Worm (Caenorhabditis elegans) whole organism, mixed stage, embryonic: ENCODE data around the gene dna-2.

Experiments
- M03D4.4 ChIP-seq: sonication (generic microtip); optimal IDR thresholded peaks from 2 replicates; lab custom pipeline; 2017; ENCODE audit warnings: mild to moderate bottlenecking, missing genetic modification characterization, missing compliant biosample characterization
- bed-3 ChIP-seq: fragments of 200-800 bp; sonication (Bioruptor generic); optimal IDR thresholded peaks from 3 replicates; lab custom pipeline; 2018; ENCODE audit warnings: mild to moderate bottlenecking, missing genetic modification characterization, moderate library complexity, missing compliant biosample characterization
- blmp-1 ChIP-seq: fragments of 150-350 bp; optimal IDR thresholded peaks from 2 replicates; lab custom pipeline; 2014; ENCODE audit warnings: missing biosample characterization, missing genetic modification characterization
- ceh-39 ChIP-seq: fragments of 150-350 bp; optimal IDR thresholded peaks from 2 replicates; lab custom pipeline; 2014; ENCODE audit warnings: missing biosample characterization, missing genetic modification characterization
- ceh-43 ChIP-seq: fragments of 200-800 bp; sonication (Bioruptor generic); optimal IDR thresholded peaks from 2 replicates; lab custom pipeline; 2018; ENCODE audit warnings: mild to moderate bottlenecking, missing genetic modification characterization, moderate library complexity, missing compliant biosample characterization
- ceh-83 ChIP-seq: fragments of 200-800 bp; sonication (Bioruptor generic); optimal IDR thresholded peaks from 2 replicates; lab custom pipeline; 2018; ENCODE audit warnings: mild to moderate bottlenecking, missing genetic modification characterization, missing compliant biosample characterization
- ces-1 ChIP-seq: fragments of 150-350 bp; optimal IDR thresholded peaks from 2 replicates; lab custom pipeline; 2014; ENCODE audit warnings: missing biosample characterization, missing genetic modification reagents, missing genetic modification characterization
- cnd-1 ChIP-seq: fragments of 200-800 bp; sonication (Bioruptor generic); optimal IDR thresholded peaks from 2 replicates; lab custom pipeline; 2018; ENCODE audit warnings: mild to moderate bottlenecking, missing genetic modification characterization, missing compliant biosample characterization
- elt-1 ChIP-seq: sonication (generic microtip); optimal IDR thresholded peaks from 2 replicates; lab custom pipeline; 2017; ENCODE audit warnings: missing genetic modification characterization, mild to moderate bottlenecking, missing compliant biosample characterization, antibody characterized with exemption, moderate library complexity, borderline replicate concordance; ENCODE audit not compliant: insufficient read depth
- elt-3 ChIP-seq: fragments of 150-350 bp; optimal IDR thresholded peaks from 2 replicates; lab custom pipeline; 2014; ENCODE audit warnings: missing biosample characterization, missing genetic modification characterization
- flh-1 ChIP-seq: fragments of 200-800 bp; sonication (Bioruptor generic); optimal IDR thresholded peaks from 2 replicates; lab custom pipeline; 2018; ENCODE audit warnings: mild to moderate bottlenecking, missing genetic modification characterization, moderate library complexity, missing compliant biosample characterization
- ham-2 ChIP-seq: fragments of 200-800 bp; sonication (Bioruptor generic); optimal IDR thresholded peaks from 2 replicates; lab custom pipeline; 2018; ENCODE audit warnings: mild to moderate bottlenecking, missing genetic modification characterization, missing compliant biosample characterization
- hlh-1 ChIP-seq: fragments of 150-350 bp; optimal IDR thresholded peaks from 2 replicates; lab custom pipeline; 2014; ENCODE audit warnings: missing biosample characterization, missing genetic modification reagents, missing genetic modification characterization
- lin-13 ChIP-seq: fragments of 150-350 bp; optimal IDR thresholded peaks from 2 replicates; lab custom pipeline; 2014; ENCODE audit warnings: missing biosample characterization, missing genetic modification characterization
- lin-32 ChIP-seq: fragments of 200-800 bp; sonication (Bioruptor generic); optimal IDR thresholded peaks from 2 replicates; lab custom pipeline; 2018; ENCODE audit warnings: mild to moderate bottlenecking, missing genetic modification characterization, missing compliant biosample characterization
- lsy-2 ChIP-seq: fragments of 150-350 bp; optimal IDR thresholded peaks from 2 replicates; lab custom pipeline; 2014; ENCODE audit warnings: missing biosample characterization, missing genetic modification characterization
- mab-5 ChIP-seq: fragments of 150-350 bp; optimal IDR thresholded peaks from 2 replicates; lab custom pipeline; 2014; ENCODE audit warnings: missing biosample characterization, missing genetic modification characterization
- mep-1 ChIP-seq: fragments of 150-350 bp; optimal IDR thresholded peaks from 2 replicates; lab custom pipeline; 2017; ENCODE audit warnings: missing biosample characterization, missing genetic modification reagents, missing genetic modification characterization, inconsistent platforms
- mls-2 ChIP-seq: sonication (generic microtip); optimal IDR thresholded peaks from 2 replicates; lab custom pipeline; 2016; ENCODE audit warnings: mild to moderate bottlenecking, missing genetic modification characterization, moderate library complexity, missing compliant biosample characterization
- nhr-2 ChIP-seq: fragments of 150-350 bp; optimal IDR thresholded peaks from 2 replicates; lab custom pipeline; 2014; ENCODE audit warnings: missing biosample characterization, missing genetic modification characterization
- nhr-237 ChIP-seq: fragments of 150-350 bp; optimal IDR thresholded peaks from 2 replicates; lab custom pipeline; 2014; ENCODE audit warnings: missing biosample characterization, missing genetic modification characterization
- nhr-28 ChIP-seq: fragments of 150-350 bp; optimal IDR thresholded peaks from 2 replicates; lab custom pipeline; 2014; ENCODE audit warnings: missing biosample characterization, missing genetic modification characterization
- nhr-76 ChIP-seq: sonication (generic microtip); optimal IDR thresholded peaks from 2 replicates; lab custom pipeline; 2017; ENCODE audit warnings: missing biosample characterization, missing genetic modification characterization
- pha-4 ChIP-seq: fragments of 150-350 bp; optimal IDR thresholded peaks from 2 replicates; lab custom pipeline; 2018; ENCODE audit warnings: missing biosample characterization, missing genetic modification reagents, missing genetic modification characterization
- sem-2 ChIP-seq: fragments of 200-800 bp; sonication (Bioruptor generic); optimal IDR thresholded peaks from 2 replicates; lab custom pipeline; 2018; ENCODE audit warnings: mild to moderate bottlenecking, missing genetic modification characterization, missing compliant biosample characterization
- snpc-4 ChIP-seq: fragments of 150-350 bp; optimal IDR thresholded peaks from 2 replicates; lab custom pipeline; 2014; ENCODE audit warnings: missing biosample characterization, missing genetic modification characterization
- tbx-8 ChIP-seq: fragments of 200-800 bp; sonication (Bioruptor generic); optimal IDR thresholded peaks from 2 replicates; lab custom pipeline; 2018; ENCODE audit warnings: mild to moderate bottlenecking, missing genetic modification characterization, moderate library complexity, missing compliant biosample characterization
- unc-39 ChIP-seq: fragments of 150-350 bp; optimal IDR thresholded peaks from 2 replicates; lab custom pipeline; 2014; ENCODE audit warnings: missing biosample characterization, missing genetic modification characterization
- unc-62 ChIP-seq: fragments of 150-350 bp; optimal IDR thresholded peaks from 2 replicates; lab custom pipeline; 2014; ENCODE audit warnings: missing biosample characterization, missing genetic modification reagents, missing genetic modification characterization
- zip-8 ChIP-seq: fragments of 150-350 bp; optimal IDR thresholded peaks from 2 replicates; lab custom pipeline; 2014; ENCODE audit warnings: missing biosample characterization, missing genetic modification characterization
- ztf-11 ChIP-seq: fragments of 150-350 bp; optimal IDR thresholded peaks from 2 replicates; lab custom pipeline; 2014; ENCODE audit warnings: missing biosample characterization, missing genetic modification characterization

Gene dna-2

DNA sequence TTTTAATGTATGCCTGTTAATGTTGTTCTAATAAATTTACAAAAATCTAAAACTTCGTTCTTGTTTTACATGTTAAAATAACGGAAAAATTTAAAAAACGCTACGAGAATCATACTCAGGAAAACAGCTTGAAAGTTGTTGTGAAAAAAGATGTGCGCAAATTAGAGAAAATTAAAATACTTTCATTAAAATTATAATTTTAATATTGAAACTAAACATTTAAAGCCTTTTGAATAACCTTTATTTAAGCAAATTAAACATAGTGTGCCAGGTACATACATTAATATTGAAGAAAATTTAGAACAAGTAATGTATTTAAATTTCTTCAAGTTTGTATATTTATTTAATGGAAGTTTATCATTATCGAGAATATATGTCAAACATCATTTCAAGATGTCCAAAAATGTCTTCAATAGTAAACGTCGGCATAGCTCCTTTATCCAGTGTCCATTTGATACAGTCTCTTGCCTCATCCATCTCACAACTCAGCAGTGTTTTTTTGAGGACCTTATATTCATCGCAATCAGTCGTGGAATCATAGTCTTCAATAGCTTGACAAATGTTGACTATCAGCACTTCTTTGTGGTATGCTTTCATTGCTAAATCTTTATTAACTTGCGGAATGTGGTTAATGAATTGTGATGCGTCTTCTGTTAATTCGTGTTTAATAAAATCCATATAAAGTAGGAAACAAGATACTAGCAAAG, 16.3 kb upstream of the dna-2 start:
- TF ChIP-seq ces-1 (GFP tag; lab: Kevin White, UChicago) (peak; percentile 64), lin-32 (GFP tag; lab: Kevin White, UChicago) (no peak), bed-3 (no peak), lsy-2 (tag; lab: Kevin White, UChicago) (peak; percentile 10), nhr-2 (peak; percentile 60)

DNA sequence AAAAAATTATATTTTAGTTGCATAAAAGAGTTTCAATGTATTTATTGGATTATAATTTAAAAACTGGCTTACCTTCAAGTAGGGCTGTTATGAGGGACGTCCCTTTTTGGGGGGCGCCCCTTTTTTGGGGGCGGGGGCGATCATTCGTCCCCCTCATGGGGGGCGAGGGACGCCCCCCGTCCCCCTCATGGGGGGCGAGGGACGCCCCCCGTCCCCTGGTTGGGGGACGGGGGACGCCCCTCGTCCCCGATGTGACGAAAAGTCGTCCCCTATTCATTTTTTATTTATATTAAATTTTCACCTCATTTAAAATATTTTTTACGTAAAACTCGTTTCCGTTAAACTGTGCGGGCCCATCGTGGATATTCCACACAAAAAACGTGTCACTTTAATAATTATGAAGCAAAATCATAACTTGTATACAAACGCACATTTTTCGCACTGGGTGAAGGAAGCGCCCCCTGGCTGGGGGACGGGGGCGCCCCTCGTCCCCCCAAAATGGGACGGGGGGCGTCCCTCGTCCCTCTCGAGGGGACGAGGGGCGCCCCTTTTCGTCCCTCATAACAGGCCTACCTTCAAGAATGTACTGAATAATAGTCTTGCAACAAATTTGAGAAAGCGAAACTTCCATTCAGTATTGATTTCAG, 12.6 kb upstream of the dna-2 start:
- TF ChIP-seq tbx-8 (GFP tag; lab: Kevin White, UChicago) (no peak), ham-2 (GFP tag; lab: Kevin White, UChicago) (no peak), unc-62 (GFP tag; lab: Kevin White, UChicago) (no peak), cnd-1 (tag; lab: Kevin White, UChicago) (no peak), sem-2 (GFP tag; lab: Kevin White, UChicago) (no peak), ceh-39 (no peak), ztf-11 (no peak), nhr-76 (tag; lab: Kevin White, UChicago) (no peak), nhr-237 (tag; lab: Kevin White, UChicago) (no peak), M03D4.4 (no peak), nhr-2 (no peak), ces-1 (GFP tag; lab: Kevin White, UChicago) (no peak), mep-1 (tag; lab: Kevin White, UChicago) (no peak)

DNA sequence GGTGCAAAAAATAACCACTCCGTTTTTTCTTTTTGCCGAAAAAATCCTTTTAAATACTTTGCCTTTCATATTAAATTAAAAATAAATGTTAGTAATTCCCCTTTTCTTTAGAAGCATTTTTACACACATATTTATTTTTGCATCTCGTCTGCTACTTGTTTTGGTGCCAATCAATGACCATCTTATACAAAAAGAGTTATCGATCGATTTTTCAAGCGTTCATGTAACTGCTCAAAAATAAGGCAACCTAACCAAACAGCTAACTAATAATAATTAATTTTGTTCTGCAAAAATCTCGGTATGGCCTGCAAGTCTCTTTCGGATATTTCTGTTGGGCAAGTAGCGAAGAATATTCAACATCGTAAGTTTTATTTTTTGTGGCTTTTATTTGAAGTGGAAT, 11.8 kb upstream of the dna-2 start, which contains the start of gene F44E5.2:
Gene F44E5.2 (plus strand): TSS at position 301 of the 400 bp plus-strand sequence.
- TF ChIP-seq mls-2 (tag; lab: Kevin White, UChicago): no peak
- no peak for TF ChIP-seq flh-1
- TF ChIP-seq zip-8 (tag; lab: Kevin White, UChicago): no peak
- TF ChIP-seq lin-13 (tag; lab: Kevin White, UChicago): no peak
- no peak for TF ChIP-seq blmp-1 (tag; lab: Kevin White, UChicago)
- no peak for TF ChIP-seq ztf-11
- TF ChIP-seq nhr-28 (tag; lab: Kevin White, UChicago): no peak
- no peak for TF ChIP-seq hlh-1 (tag; lab: Kevin White, UChicago)
- no peak for TF ChIP-seq sem-2 (GFP tag; lab: Kevin White, UChicago)
- no peak for TF ChIP-seq nhr-2
- TF ChIP-seq mab-5 (tag; lab: Kevin White, UChicago): no peak
- no peak for TF ChIP-seq snpc-4 (tag; lab: Kevin White, UChicago)
- no peak for TF ChIP-seq elt-1 (tag; lab: Kevin White, UChicago)
- TF ChIP-seq nhr-237 (tag; lab: Kevin White, UChicago): no peak
- TF ChIP-seq M03D4.4: no peak
- TF ChIP-seq elt-3 (tag; lab: Kevin White, UChicago): no peak
- TF ChIP-seq unc-39 (tag; lab: Kevin White, UChicago): no peak
- no peak for TF ChIP-seq bed-3
- TF ChIP-seq tbx-8 (GFP tag; lab: Kevin White, UChicago): no peak

DNA sequence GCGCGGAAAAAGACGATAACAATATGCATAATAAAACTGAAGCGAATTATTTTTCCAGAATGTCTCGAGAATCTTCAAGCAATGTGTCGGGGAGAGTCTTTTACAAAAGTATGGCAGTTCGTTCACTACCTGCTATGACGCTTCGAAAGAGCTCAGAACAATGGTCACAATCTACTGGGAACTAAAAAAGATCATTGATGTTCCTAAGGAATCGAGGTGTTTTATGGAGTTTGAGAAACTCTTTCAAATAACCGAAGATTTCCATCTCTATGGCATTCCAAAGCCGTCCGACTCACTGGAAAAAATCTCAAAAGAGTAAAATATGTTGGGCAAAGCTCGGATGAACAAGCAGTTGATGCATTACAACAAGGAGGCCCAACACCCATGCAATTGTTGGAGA, 5.9 kb upstream of the dna-2 start, which contains the start of gene F44E5.15:
Gene F44E5.15 (plus strand): TSS at position 301 of the 400 bp plus-strand sequence.
- TF ChIP-seq bed-3 (no peak), blmp-1 (tag; lab: Kevin White, UChicago) (no peak), ceh-83 (GFP tag; lab: Kevin White, UChicago) (no peak), pha-4 (tag; lab: Kevin White, UChicago) (no peak), flh-1 (no peak), ztf-11 (no peak), unc-39 (tag; lab: Kevin White, UChicago) (no peak), sem-2 (GFP tag; lab: Kevin White, UChicago) (no peak), snpc-4 (tag; lab: Kevin White, UChicago) (no peak), ceh-39 (no peak), ceh-43 (GFP tag; lab: Kevin White, UChicago) (no peak), cnd-1 (tag; lab: Kevin White, UChicago) (no peak)
